Fruit fly (Drosophila melanogaster): Measurements from ENCODE around the gene sip1.

DNA sequence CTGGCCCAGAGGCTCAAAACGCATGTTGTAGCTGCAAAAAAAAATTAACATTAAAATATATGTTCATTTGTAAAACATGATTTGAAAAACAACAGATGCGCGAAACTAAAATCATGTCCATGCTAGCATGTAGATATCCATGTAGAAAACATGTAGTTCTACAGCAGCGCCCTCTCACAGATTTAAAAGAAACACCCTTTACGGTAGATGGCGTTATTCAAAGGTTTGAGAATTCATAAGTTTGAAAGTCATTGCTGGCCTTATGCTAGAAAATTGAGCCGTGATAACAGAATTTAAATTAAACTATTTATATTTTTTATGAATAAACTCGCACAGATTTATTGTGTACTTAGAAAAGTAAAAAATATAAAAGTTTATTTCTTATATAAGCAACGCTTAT is 50.3 kb downstream of the sip1 start:
- peak; percentile 94 to 98 for TF ChIP-seq CTCF (optimal IDR thresholded peaks at IDR 0.05)
- TF ChIP-seq CG8478 (optimal IDR thresholded peaks at IDR 0.05): no peak
